Worm (Caenorhabditis elegans): ENCODE measurements around the gene kqt-2.

kqt-2 gene

DNA sequence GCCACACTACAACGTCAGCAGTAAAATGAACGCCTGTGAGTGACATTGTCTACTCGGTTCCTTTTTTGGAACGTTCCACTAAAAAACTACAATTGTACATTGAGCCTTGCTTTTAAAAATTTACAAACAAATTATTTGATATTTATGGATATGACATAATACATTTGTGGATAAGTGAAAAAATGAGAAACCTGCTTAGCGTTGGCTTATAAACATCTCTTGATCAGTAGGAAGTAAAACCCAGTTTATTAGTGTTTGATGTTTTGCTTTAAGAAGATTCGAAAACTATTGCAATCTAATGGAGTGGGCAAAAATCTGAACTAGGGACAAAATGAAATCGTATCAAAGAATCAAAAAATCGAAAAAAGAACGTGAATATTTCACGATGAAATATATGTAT lies 29.2 kb downstream of the kqt-2 start:
- TF ChIP-seq cog-1 (tag; optimal IDR thresholded peaks at IDR 0.05) (no peak), ref-1 (GFP tag; conservative IDR thresholded peaks at IDR 0.05) (no peak), ztf-23 (GFP tag; IDR thresholded peaks at IDR 0.05) (no peak), flt-1 (GFP tag; IDR thresholded peaks at IDR 0.05) (no peak)

DNA sequence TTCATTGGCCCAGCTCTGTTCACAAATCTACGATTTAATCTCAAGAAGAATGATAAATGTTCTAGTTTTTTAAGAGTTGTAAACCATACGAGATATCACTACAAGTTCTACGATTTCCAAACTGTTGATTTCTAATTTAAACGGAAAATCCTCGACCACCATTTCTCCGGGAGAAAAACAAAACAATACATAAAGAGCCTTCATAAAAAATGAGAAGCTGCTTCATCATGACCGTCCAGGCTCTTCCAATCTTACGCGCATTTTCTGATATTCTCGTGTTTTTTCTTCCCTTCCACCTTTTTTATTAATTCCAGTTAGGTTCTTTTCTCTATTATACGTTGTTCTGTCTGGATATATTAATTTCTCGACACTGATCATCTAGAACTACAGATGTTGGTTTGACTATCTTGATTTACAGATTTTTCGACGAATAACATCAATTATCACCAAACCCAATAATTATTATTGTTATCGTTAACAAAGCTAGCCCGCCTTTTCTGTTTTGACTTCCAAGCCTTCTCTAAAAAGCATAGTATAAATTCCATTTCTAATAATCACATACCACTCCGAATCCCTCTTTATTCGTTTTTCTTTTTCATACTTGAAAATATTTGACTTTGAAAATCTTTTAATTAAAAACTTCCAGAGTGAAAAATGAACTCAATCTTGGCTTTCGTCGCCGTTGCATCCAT lies 31.6 kb downstream of the kqt-2 start, which contains the start of gene C47D2.1:
TSS of gene C47D2.1 (plus strand) at position 642 of the 692 bp plus-strand sequence.
- TF ChIP-seq ref-1 (GFP tag; conservative IDR thresholded peaks at IDR 0.05) (no peak), T22C8.4 (GFP tag; IDR thresholded peaks at IDR 0.05) (no peak), cog-1 (tag; optimal IDR thresholded peaks at IDR 0.05) (no peak), med-1 (GFP tag; optimal IDR thresholded peaks at IDR 0.05; ENCODE audit: insufficient read depth) (no peak), flt-1 (GFP tag; IDR thresholded peaks at IDR 0.05) (no peak), ztf-29 (GFP tag; IDR thresholded peaks at IDR 0.05) (no peak), ztf-23 (GFP tag; IDR thresholded peaks at IDR 0.05) (no peak), klf-2 (GFP tag; conservative IDR thresholded peaks at IDR 0.05) (no peak), tab-1 (GFP tag; IDR thresholded peaks at IDR 0.05) (no peak)

DNA sequence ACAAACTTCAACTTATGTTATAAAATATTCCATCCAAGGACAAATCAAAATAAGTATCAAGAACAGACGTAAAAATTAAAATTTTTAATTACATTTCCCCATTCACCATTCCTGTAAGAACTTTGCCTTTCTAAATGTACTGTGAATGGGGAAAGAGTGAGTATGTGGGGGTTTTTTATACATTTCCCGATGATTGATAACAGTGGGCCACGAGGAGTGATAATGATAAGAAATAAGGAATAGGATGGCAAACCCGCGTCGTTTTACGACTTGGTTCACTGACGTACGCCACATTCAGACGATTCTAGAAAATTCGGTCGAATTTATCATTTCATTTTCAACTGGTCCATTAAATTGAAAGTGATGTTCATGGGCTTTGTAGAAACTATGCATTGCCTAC lies 35.2 kb downstream of the kqt-2 start, which contains the start of gene cdd-1:
TSS of gene cdd-1 (minus strand) at position 151 of the 400 bp plus-strand sequence.
- TF ChIP-seq klf-2 (GFP tag; conservative IDR thresholded peaks at IDR 0.05) = no peak

ce11 chrX:8205919-8206318 lies 40.2 kb downstream of the kqt-2 start:
- TF ChIP-seq cog-1 (tag; optimal IDR thresholded peaks at IDR 0.05) (no peak), tab-1 (GFP tag; IDR thresholded peaks at IDR 0.05) (no peak), ztf-29 (GFP tag; IDR thresholded peaks at IDR 0.05) (no peak), klf-2 (GFP tag; conservative IDR thresholded peaks at IDR 0.05) (no peak), T22C8.4 (GFP tag; IDR thresholded peaks at IDR 0.05) (no peak), ztf-23 (GFP tag; IDR thresholded peaks at IDR 0.05) (no peak), ref-1 (GFP tag; conservative IDR thresholded peaks at IDR 0.05) (no peak), flt-1 (GFP tag; IDR thresholded peaks at IDR 0.05) (no peak), med-1 (GFP tag; optimal IDR thresholded peaks at IDR 0.05; ENCODE audit: insufficient read depth) (no peak)

- no peak for TF ChIP-seq klf-2 (GFP tag; conservative IDR thresholded peaks at IDR 0.05)
- no peak for TF ChIP-seq ztf-23 (GFP tag; IDR thresholded peaks at IDR 0.05)
- TF ChIP-seq med-1 (GFP tag; optimal IDR thresholded peaks at IDR 0.05; ENCODE audit: insufficient read depth) = no peak
- TF ChIP-seq tab-1 (GFP tag; IDR thresholded peaks at IDR 0.05) = no peak
- TF ChIP-seq T22C8.4 (GFP tag; IDR thresholded peaks at IDR 0.05) = no peak
- TF ChIP-seq flt-1 (GFP tag; IDR thresholded peaks at IDR 0.05) = no peak
- TF ChIP-seq ztf-29 (GFP tag; IDR thresholded peaks at IDR 0.05) = no peak
- no peak for TF ChIP-seq cog-1 (tag; optimal IDR thresholded peaks at IDR 0.05)
- TF ChIP-seq ref-1 (GFP tag; conservative IDR thresholded peaks at IDR 0.05) = no peak
Observed at ce11 chrX:8204475-8204874, 41.7 kb downstream of the kqt-2 start.

DNA sequence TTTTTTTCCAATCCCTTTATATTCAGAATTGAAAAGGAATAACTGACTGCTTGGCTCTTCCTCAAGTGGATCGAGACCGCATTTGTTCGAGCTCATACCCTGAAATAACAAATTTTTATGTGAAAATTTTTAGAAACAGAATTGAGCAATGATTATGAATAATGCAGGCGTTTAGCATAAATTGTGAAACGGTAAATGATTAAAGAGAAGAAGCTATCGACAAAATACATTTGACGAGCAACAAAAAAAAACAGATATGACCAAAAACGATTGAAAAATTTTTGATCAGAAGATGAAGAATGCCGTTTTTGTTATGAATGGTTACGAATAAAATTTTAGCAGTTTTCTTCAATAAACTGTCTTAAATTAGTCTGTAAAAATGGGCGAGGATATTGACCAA lies 42.5 kb downstream of the kqt-2 start, which contains the start of gene C17H11.6:
TSS of gene C17H11.6 (minus strand) at position 101 of the 400 bp plus-strand sequence.
- TF ChIP-seq ztf-23 (GFP tag; IDR thresholded peaks at IDR 0.05) = no peak
- TF ChIP-seq tab-1 (GFP tag; IDR thresholded peaks at IDR 0.05) = no peak
- no peak for TF ChIP-seq T22C8.4 (GFP tag; IDR thresholded peaks at IDR 0.05)
- no peak for TF ChIP-seq ztf-29 (GFP tag; IDR thresholded peaks at IDR 0.05)
- no peak for TF ChIP-seq flt-1 (GFP tag; IDR thresholded peaks at IDR 0.05)
- no peak for TF ChIP-seq klf-2 (GFP tag; conservative IDR thresholded peaks at IDR 0.05)
- TF ChIP-seq med-1 (GFP tag; optimal IDR thresholded peaks at IDR 0.05; ENCODE audit: insufficient read depth) = no peak
- TF ChIP-seq ref-1 (GFP tag; conservative IDR thresholded peaks at IDR 0.05) = no peak
- TF ChIP-seq cog-1 (tag; optimal IDR thresholded peaks at IDR 0.05) = no peak

ce11 chrX:8201210-8201609 lies 45.0 kb downstream of the kqt-2 start:
- TF ChIP-seq cog-1 (tag; optimal IDR thresholded peaks at IDR 0.05) (no peak), ztf-23 (GFP tag; IDR thresholded peaks at IDR 0.05) (no peak), flt-1 (GFP tag; IDR thresholded peaks at IDR 0.05) (0 out of 2 replicates have a peak, but pooled peaks have one; percentile 57)

ce11 chrX:8200206-8200605 lies 46.0 kb downstream of the kqt-2 start:
- TF ChIP-seq ztf-23 (GFP tag; IDR thresholded peaks at IDR 0.05) (no peak), ref-1 (GFP tag; conservative IDR thresholded peaks at IDR 0.05) (no peak), ztf-29 (GFP tag; IDR thresholded peaks at IDR 0.05) (no peak), klf-2 (GFP tag; conservative IDR thresholded peaks at IDR 0.05) (no peak), flt-1 (GFP tag; IDR thresholded peaks at IDR 0.05) (no peak), cog-1 (tag; optimal IDR thresholded peaks at IDR 0.05) (no peak), tab-1 (GFP tag; IDR thresholded peaks at IDR 0.05) (no peak), med-1 (GFP tag; optimal IDR thresholded peaks at IDR 0.05; ENCODE audit: insufficient read depth) (no peak), T22C8.4 (GFP tag; IDR thresholded peaks at IDR 0.05) (no peak)

- TF ChIP-seq ref-1 (GFP tag; conservative IDR thresholded peaks at IDR 0.05) = no peak
Observed at ce11 chrX:8193213-8193612, 53.0 kb downstream of the kqt-2 start.

All from whole organism, midembryonic.